Worm (Caenorhabditis elegans): Measurements from ENCODE around the gene gpd-3.

The gpd-3 gene

DNA sequence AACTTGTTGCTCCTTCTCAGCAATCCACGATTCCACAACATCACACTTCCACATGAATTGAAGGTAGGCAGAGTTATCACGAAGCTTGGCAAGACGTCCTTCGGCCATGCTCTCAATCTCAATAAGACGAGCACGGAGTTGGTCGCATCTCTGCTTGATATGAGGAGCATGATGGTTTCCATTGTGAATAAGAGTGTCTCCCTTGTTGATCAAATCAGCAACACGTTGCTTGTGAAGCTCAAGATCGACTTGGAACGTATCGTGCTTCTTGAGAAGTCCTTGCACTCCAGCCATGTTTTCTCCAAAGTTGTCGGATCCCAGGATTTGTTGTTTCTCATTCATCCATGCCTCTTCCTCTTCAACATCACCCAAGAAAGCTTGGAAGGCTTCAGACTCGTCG lies 6.5 kb upstream of the gpd-3 start:
- no peak for TF ChIP-seq mab-5 (tag; optimal IDR thresholded peaks at IDR 0.05)
- TF ChIP-seq mep-1 (tag; optimal IDR thresholded peaks at IDR 0.05): no peak
- no peak for TF ChIP-seq elt-3 (tag; optimal IDR thresholded peaks at IDR 0.05)
- TF ChIP-seq hlh-1 (tag; optimal IDR thresholded peaks at IDR 0.05): no peak
- no peak for TF ChIP-seq cnd-1 (tag; optimal IDR thresholded peaks at IDR 0.05)
- no peak for TF ChIP-seq sptf-1 (tag; optimal IDR thresholded peaks at IDR 0.05)
- TF ChIP-seq elt-1 (tag; optimal IDR thresholded peaks at IDR 0.05; ENCODE audit: borderline replicate concordance, insufficient read depth): no peak
- no peak for TF ChIP-seq ztf-11 (tag; optimal IDR thresholded peaks at IDR 0.05)
- no peak for TF ChIP-seq lin-32 (GFP tag; optimal IDR thresholded peaks at IDR 0.05)
- TF ChIP-seq nhr-28 (tag; optimal IDR thresholded peaks at IDR 0.05): no peak
- TF ChIP-seq bed-3 (GFP tag; optimal IDR thresholded peaks at IDR 0.05): no peak
- no peak for TF ChIP-seq drap-1 (GFP tag; optimal IDR thresholded peaks at IDR 0.05)
- TF ChIP-seq ces-1 (GFP tag; optimal IDR thresholded peaks at IDR 0.05): no peak

DNA sequence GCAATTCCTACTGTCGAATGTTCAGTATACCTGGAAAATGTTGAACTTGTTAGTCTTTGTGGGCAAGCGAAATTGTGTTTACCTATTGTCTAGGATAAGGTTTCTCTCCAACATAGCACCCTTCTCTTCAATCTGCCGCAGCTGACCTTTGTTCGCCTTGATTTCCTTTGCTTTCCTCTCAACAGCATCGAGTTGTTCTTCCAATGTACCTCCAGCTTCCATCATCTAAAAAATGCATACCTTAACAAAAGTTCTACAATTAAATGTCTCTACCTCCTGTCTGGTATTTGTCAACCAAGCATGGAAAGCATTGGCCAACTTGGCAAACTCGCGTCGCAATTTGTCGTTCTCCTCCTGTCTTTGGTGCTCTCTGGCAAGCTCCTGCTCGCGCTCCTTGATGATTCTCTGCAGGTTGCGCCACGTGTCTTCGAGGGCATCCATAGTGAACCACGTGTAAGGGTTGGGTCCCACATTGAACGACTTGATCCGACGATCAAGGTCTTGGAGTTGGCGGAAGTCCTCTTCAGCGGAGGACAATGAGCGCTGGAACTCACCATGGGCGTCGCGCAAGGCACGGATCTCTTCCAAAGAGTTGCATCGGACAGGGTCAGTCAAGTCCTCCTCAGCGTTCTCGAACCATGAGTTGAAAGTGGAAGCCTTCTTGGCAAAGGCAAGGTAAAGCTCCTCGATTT lies 5.6 kb upstream of the gpd-3 start:
- no peak for TF ChIP-seq unc-39 (tag; optimal IDR thresholded peaks at IDR 0.05)
- TF ChIP-seq snpc-4 (tag; optimal IDR thresholded peaks at IDR 0.05): no peak
- TF ChIP-seq ztf-11 (tag; optimal IDR thresholded peaks at IDR 0.05): no peak
- no peak for TF ChIP-seq ceh-39 (tag; optimal IDR thresholded peaks at IDR 0.05)
- TF ChIP-seq sptf-1 (tag; optimal IDR thresholded peaks at IDR 0.05): no peak
- no peak for TF ChIP-seq zip-8 (tag; optimal IDR thresholded peaks at IDR 0.05)
- no peak for TF ChIP-seq nhr-76 (tag; optimal IDR thresholded peaks at IDR 0.05)
- no peak for TF ChIP-seq pha-4 (tag; optimal IDR thresholded peaks at IDR 0.05)
- TF ChIP-seq nhr-237 (tag; optimal IDR thresholded peaks at IDR 0.05): no peak
- no peak for TF ChIP-seq cnd-1 (tag; optimal IDR thresholded peaks at IDR 0.05)
- TF ChIP-seq elt-3 (tag; optimal IDR thresholded peaks at IDR 0.05): no peak
- no peak for TF ChIP-seq elt-1 (tag; optimal IDR thresholded peaks at IDR 0.05; ENCODE audit: borderline replicate concordance, insufficient read depth)
- TF ChIP-seq tbx-8 (GFP tag; optimal IDR thresholded peaks at IDR 0.05): no peak
- no peak for TF ChIP-seq nhr-2 (tag; optimal IDR thresholded peaks at IDR 0.05)
- no peak for TF ChIP-seq sem-2 (GFP tag; optimal IDR thresholded peaks at IDR 0.05)
- TF ChIP-seq mab-5 (tag; optimal IDR thresholded peaks at IDR 0.05): no peak

DNA sequence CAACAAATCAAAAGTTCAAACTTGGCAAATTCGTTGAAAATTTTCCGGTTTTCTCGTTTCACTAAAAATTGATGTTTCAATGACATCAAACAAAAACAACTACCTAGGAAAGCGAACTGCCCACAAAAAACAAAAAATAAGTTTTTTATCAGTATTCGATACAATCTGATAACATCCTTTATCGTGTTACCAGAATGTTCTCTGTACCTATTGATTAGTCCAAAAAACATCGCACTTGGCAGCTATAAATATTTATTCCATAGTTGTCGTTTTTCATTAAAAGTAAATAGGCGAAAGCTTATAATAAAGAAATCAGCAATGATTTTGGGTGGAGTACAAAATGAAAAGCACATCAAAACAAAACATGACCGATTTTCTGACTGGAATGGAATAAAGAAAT lies 4.1 kb upstream of the gpd-3 start:
- TF ChIP-seq nhr-12 (tag; optimal IDR thresholded peaks at IDR 0.05) (no peak), lin-13 (tag; optimal IDR thresholded peaks at IDR 0.05) (no peak), elt-1 (tag; optimal IDR thresholded peaks at IDR 0.05; ENCODE audit: borderline replicate concordance, insufficient read depth) (no peak), ham-2 (GFP tag; optimal IDR thresholded peaks at IDR 0.05) (no peak), unc-120 (tag; optimal IDR thresholded peaks at IDR 0.05; ENCODE audit: poor library complexity, severe bottlenecking) (no peak), elt-3 (tag; optimal IDR thresholded peaks at IDR 0.05) (no peak), ceh-83 (GFP tag; optimal IDR thresholded peaks at IDR 0.05) (no peak), snpc-4 (tag; optimal IDR thresholded peaks at IDR 0.05) (no peak), sem-2 (GFP tag; optimal IDR thresholded peaks at IDR 0.05) (no peak), flh-1 (GFP tag; optimal IDR thresholded peaks at IDR 0.05) (no peak), M03D4.4 (tag; optimal IDR thresholded peaks at IDR 0.05) (no peak), unc-62 (GFP tag; optimal IDR thresholded peaks at IDR 0.05) (no peak), drap-1 (GFP tag; optimal IDR thresholded peaks at IDR 0.05) (no peak), nhr-2 (tag; optimal IDR thresholded peaks at IDR 0.05) (no peak), tbx-8 (GFP tag; optimal IDR thresholded peaks at IDR 0.05) (no peak), nhr-28 (tag; optimal IDR thresholded peaks at IDR 0.05) (no peak), mls-2 (tag; optimal IDR thresholded peaks at IDR 0.05) (no peak), unc-39 (tag; optimal IDR thresholded peaks at IDR 0.05) (no peak), nhr-76 (tag; optimal IDR thresholded peaks at IDR 0.05) (no peak), mab-5 (tag; optimal IDR thresholded peaks at IDR 0.05) (no peak)

DNA sequence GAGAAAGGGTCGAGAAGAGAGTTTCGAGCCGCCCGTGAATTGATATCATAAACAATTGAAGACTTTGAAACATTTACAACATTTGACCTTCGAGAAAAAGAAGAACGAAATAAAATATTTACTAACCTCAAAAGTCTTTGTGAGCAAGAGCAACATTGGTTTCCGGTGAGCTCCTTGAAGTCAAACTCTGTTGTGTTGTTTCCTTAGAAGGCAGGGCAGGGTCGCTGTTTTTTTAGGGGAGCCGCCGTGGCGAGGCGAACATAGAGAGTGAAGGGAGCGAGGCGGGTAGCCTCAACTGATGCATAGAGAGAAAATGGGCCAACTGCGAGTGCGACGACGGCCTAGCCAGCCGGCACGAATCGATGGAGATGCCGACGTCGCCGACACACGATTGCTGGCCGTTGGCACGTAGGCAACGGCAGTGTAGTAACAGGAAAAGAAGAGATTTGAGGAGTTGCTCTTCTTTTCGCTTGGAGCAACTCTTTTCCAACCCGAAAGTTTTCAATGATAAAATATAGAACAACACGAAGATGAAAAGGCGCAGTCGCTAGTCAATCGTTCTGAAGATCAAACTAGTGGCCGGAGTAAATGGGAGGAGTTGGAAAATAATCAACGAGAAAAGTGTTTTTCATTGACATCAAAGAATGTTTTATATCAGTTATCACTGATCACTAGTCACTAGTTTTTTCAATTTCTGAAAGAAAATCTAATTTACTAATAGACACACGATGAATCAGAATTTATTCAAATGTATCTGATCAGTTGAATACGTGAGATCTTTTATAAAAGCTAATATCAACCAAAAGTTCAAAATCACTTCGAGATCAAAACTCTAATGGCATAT lies 3.1 kb upstream of the gpd-3 start, which contains the start of gene mai-1:
Gene mai-1 (minus strand): TSS at position 557 of the 844 bp plus-strand sequence.
- TF ChIP-seq mep-1 (tag; optimal IDR thresholded peaks at IDR 0.05) (no peak), drap-1 (GFP tag; optimal IDR thresholded peaks at IDR 0.05) (no peak), nhr-2 (tag; optimal IDR thresholded peaks at IDR 0.05) (no peak), mls-2 (tag; optimal IDR thresholded peaks at IDR 0.05) (no peak), ztf-11 (tag; optimal IDR thresholded peaks at IDR 0.05) (no peak), unc-62 (GFP tag; optimal IDR thresholded peaks at IDR 0.05) (peak; percentile 17), cnd-1 (tag; optimal IDR thresholded peaks at IDR 0.05) (no peak), bed-3 (GFP tag; optimal IDR thresholded peaks at IDR 0.05) (no peak), ham-2 (GFP tag; optimal IDR thresholded peaks at IDR 0.05) (no peak), hlh-1 (tag; optimal IDR thresholded peaks at IDR 0.05) (peak; percentile 68), unc-39 (tag; optimal IDR thresholded peaks at IDR 0.05) (no peak), M03D4.4 (tag; optimal IDR thresholded peaks at IDR 0.05) (no peak), nhr-28 (tag; optimal IDR thresholded peaks at IDR 0.05) (no peak), ceh-43 (GFP tag; optimal IDR thresholded peaks at IDR 0.05) (no peak), unc-120 (tag; optimal IDR thresholded peaks at IDR 0.05; ENCODE audit: poor library complexity, severe bottlenecking) (peak; percentile 78), ceh-83 (GFP tag; optimal IDR thresholded peaks at IDR 0.05) (no peak), sptf-1 (tag; optimal IDR thresholded peaks at IDR 0.05) (no peak), mab-5 (tag; optimal IDR thresholded peaks at IDR 0.05) (no peak), flh-1 (GFP tag; optimal IDR thresholded peaks at IDR 0.05) (no peak), elt-3 (tag; optimal IDR thresholded peaks at IDR 0.05) (no peak), lin-13 (tag; optimal IDR thresholded peaks at IDR 0.05) (no peak), blmp-1 (tag; optimal IDR thresholded peaks at IDR 0.05) (no peak), nhr-12 (tag; optimal IDR thresholded peaks at IDR 0.05) (no peak), lin-32 (GFP tag; optimal IDR thresholded peaks at IDR 0.05) (no peak)

All from whole organism, mixed stage, embryonic.